Fruit fly (Drosophila melanogaster) whole organism, embryonic: Measurements from ENCODE around the gene term.
A peak's percentile ranks its signal among the peaks of the same experiment; 100 is the strongest.

ENCODE experiments used
- CG10565 ChIP-seq: fragments of 200-800 bp; sonication (Bioruptor generic); optimal IDR thresholded peaks from 3 replicates; lab custom pipeline; 2016; ENCODE audit warnings: missing biosample characterization, mild to moderate bottlenecking, missing genetic modification characterization
- CG12104 ChIP-seq: fragments of 200-800 bp; sonication (Bioruptor generic); optimal IDR thresholded peaks from 3 replicates; lab custom pipeline; 2016; ENCODE audit warnings: missing biosample characterization, missing genetic modification characterization
- CG12299 ChIP-seq: fragments of 200-800 bp; sonication (Bioruptor generic); optimal IDR thresholded peaks from 2 replicates; lab custom pipeline; 2018; ENCODE audit warnings: missing biosample characterization, mild to moderate bottlenecking, missing genetic modification characterization
- CG12942 ChIP-seq: fragments of 200-800 bp; sonication (Bioruptor generic); optimal IDR thresholded peaks from 3 replicates; lab custom pipeline; 2016; ENCODE audit warnings: missing biosample characterization, missing genetic modification characterization
- CG14014 ChIP-seq: fragments of 200-800 bp; sonication (Bioruptor generic); IDR thresholded peaks from 2 replicates; pipeline ENCODE4 v1.3.6; 2022; ENCODE audit warnings: missing biosample characterization, missing genetic modification characterization
- CG14050 ChIP-seq: fragments of 200-800 bp; sonication (Bioruptor generic); IDR thresholded peaks from 3 replicates; pipeline ENCODE4 v1.3.6; 2022; ENCODE audit warnings: missing biosample characterization, missing genetic modification characterization
- CG15269 ChIP-seq: fragments of 200-800 bp; sonication (Bioruptor generic); optimal IDR thresholded peaks from 2 replicates; lab custom pipeline; 2018; ENCODE audit warnings: missing biosample characterization, mild to moderate bottlenecking, missing genetic modification characterization, moderate library complexity
- CG15601 ChIP-seq: fragments of 200-800 bp; sonication (Bioruptor generic); optimal IDR thresholded peaks from 3 replicates; lab custom pipeline; 2019; ENCODE audit warnings: missing biosample characterization, mild to moderate bottlenecking, missing genetic modification characterization, moderate library complexity
- CG17385 ChIP-seq: fragments of 200-800 bp; sonication (Bioruptor generic); optimal IDR thresholded peaks from 3 replicates; lab custom pipeline; 2018; ENCODE audit warnings: missing biosample characterization, mild to moderate bottlenecking, missing genetic modification characterization
- CG18262 ChIP-seq: fragments of 200-800 bp; optimal IDR thresholded peaks from 3 replicates; lab custom pipeline; 2019; ENCODE audit warnings: missing biosample characterization, mild to moderate bottlenecking, missing genetic modification characterization, moderate library complexity
- CG30403 ChIP-seq: fragments of 200-800 bp; sonication (Bioruptor generic); optimal IDR thresholded peaks from 3 replicates; lab custom pipeline; 2016; ENCODE audit warnings: missing biosample characterization, missing genetic modification characterization
- CG33213 ChIP-seq: fragments of 200-800 bp; sonication (Bioruptor generic); optimal IDR thresholded peaks from 3 replicates; lab custom pipeline; 2016; ENCODE audit warnings: missing biosample characterization, missing genetic modification characterization
- CG4282 ChIP-seq: fragments of 200-800 bp; sonication (Bioruptor generic); optimal IDR thresholded peaks from 2 replicates; lab custom pipeline; 2016; ENCODE audit warnings: missing biosample characterization, missing genetic modification characterization
- CG6175 ChIP-seq: fragments of 200-800 bp; sonication (Bioruptor generic); IDR thresholded peaks from 3 replicates; pipeline ENCODE4 v1.3.6; 2022; ENCODE audit warnings: missing biosample characterization, missing genetic modification characterization
- CG6683 ChIP-seq: fragments of 200-800 bp; sonication (Bioruptor generic); optimal IDR thresholded peaks from 2 replicates; lab custom pipeline; 2017; ENCODE audit warnings: missing biosample characterization, mild to moderate bottlenecking, missing genetic modification characterization, missing genetic modification reagents
- CG7357 ChIP-seq: fragments of 200-800 bp; sonication (Bioruptor generic); IDR thresholded peaks from 3 replicates; pipeline ENCODE4 v1.3.6; 2022; ENCODE audit warnings: missing biosample characterization, missing genetic modification characterization
- CG7786 ChIP-seq: fragments of 200-800 bp; sonication (Bioruptor generic); optimal IDR thresholded peaks from 2 replicates; lab custom pipeline; 2016; ENCODE audit warnings: missing biosample characterization, missing genetic modification characterization
- CG9437 ChIP-seq: fragments of 200-800 bp; sonication (Bioruptor generic); optimal IDR thresholded peaks from 2 replicates; lab custom pipeline; 2018; ENCODE audit warnings: missing biosample characterization, mild to moderate bottlenecking, missing genetic modification characterization
- D ChIP-seq, 2 experiments: fragments of 200-800 bp in 1 of 2; fragments of >200 bp in 1 of 2; sonication (Bioruptor generic) in 1 of 2; optimal IDR thresholded peaks; 2 replicates in 1 of 2; 3 replicates in 1 of 2; lab custom pipeline; 2017; ENCODE audit warnings: mild to moderate bottlenecking in 1 of 2, missing biosample characterization in 1 of 2, missing genetic modification characterization in 1 of 2, missing genetic modification reagents in 1 of 2
- Deaf1 ChIP-seq: fragments of 200-800 bp; optimal IDR thresholded peaks from 3 replicates; lab custom pipeline; 2019; ENCODE audit warnings: missing biosample characterization, mild to moderate bottlenecking, missing genetic modification characterization, moderate library complexity
- Dref ChIP-seq: fragments of 200-800 bp; sonication (Bioruptor generic); IDR thresholded peaks from 2 replicates; pipeline ENCODE4 v1.3.6; 2022; ENCODE audit warnings: missing biosample characterization, missing genetic modification characterization
- Drgx ChIP-seq: fragments of 200-800 bp; sonication (Bioruptor generic); IDR thresholded peaks from 2 replicates; pipeline ENCODE4 v1.3.6; 2022; ENCODE audit warnings: missing biosample characterization, missing genetic modification characterization
- Ets65A ChIP-seq: fragments of 200-800 bp; sonication (Bioruptor generic); peaks from one replicate; lab custom pipeline; 2016; ENCODE audit warnings: missing biosample characterization, missing genetic modification characterization
- Fer1 ChIP-seq: fragments of 200-800 bp; sonication (Bioruptor generic); optimal IDR thresholded peaks from 2 replicates; lab custom pipeline; 2017; ENCODE audit warnings: missing biosample characterization, mild to moderate bottlenecking, missing genetic modification characterization
- HLH3B ChIP-seq: fragments of 200-800 bp; sonication (Bioruptor generic); IDR thresholded peaks from 2 replicates; pipeline ENCODE4 v1.3.6; 2022; ENCODE audit warnings: missing biosample characterization, missing genetic modification characterization
- Hey ChIP-seq: fragments of 200-800 bp; sonication (Bioruptor generic); optimal IDR thresholded peaks from 3 replicates; lab custom pipeline; 2018; ENCODE audit warnings: missing biosample characterization, mild to moderate bottlenecking, missing genetic modification characterization
- Lpt ChIP-seq: fragments of >200 bp; optimal IDR thresholded peaks from 2 replicates; lab custom pipeline; 2018; ENCODE audit warnings: missing biosample characterization, missing genetic modification characterization
- Spps ChIP-seq: fragments of 200-800 bp; sonication (Bioruptor generic); optimal IDR thresholded peaks from 2 replicates; lab custom pipeline; 2018; ENCODE audit warnings: missing biosample characterization, mild to moderate bottlenecking, missing genetic modification characterization
- Sry-δ ChIP-seq: fragments of 200-800 bp; sonication (Bioruptor generic); optimal IDR thresholded peaks from 2 replicates; lab custom pipeline; 2016; ENCODE audit warnings: missing biosample characterization, missing genetic modification characterization
- YL-1 ChIP-seq: fragments of 200-800 bp; sonication (Bioruptor generic); optimal IDR thresholded peaks from 3 replicates; lab custom pipeline; 2017; ENCODE audit warnings: missing biosample characterization, mild to moderate bottlenecking, missing genetic modification characterization
- bowl ChIP-seq: fragments of 200-800 bp; sonication (Bioruptor generic); IDR thresholded peaks from 2 replicates; pipeline ENCODE4 v1.3.6; 2022; ENCODE audit warnings: missing biosample characterization, missing genetic modification characterization
- dimm ChIP-seq: fragments of 200-800 bp; sonication (Bioruptor generic); IDR thresholded peaks from 2 replicates; pipeline ENCODE4 v1.3.6; 2022; ENCODE audit warnings: missing biosample characterization, missing genetic modification characterization
- gsb ChIP-seq: fragments of 200-800 bp; sonication (Bioruptor generic); IDR thresholded peaks from 2 replicates; pipeline ENCODE4 v1.3.6; 2022; ENCODE audit warnings: missing biosample characterization, missing genetic modification characterization
- kni ChIP-seq: fragments of 200-800 bp; sonication (Bioruptor generic); optimal IDR thresholded peaks from 3 replicates; lab custom pipeline; 2017; ENCODE audit warnings: mild to moderate bottlenecking, missing biosample characterization, missing genetic modification reagents, missing genetic modification characterization
- lov ChIP-seq, 2 experiments: fragments of 200-800 bp in 1 of 2; fragments of >200 bp in 1 of 2; sonication (Bioruptor generic) in 1 of 2; IDR thresholded peaks in 1 of 2; optimal IDR thresholded peaks in 1 of 2; 2 replicates in 1 of 2; 3 replicates in 1 of 2; pipeline versions ENCODE4 v1.3.6 to Lab custom; 2017 to 2022; ENCODE audit warnings: missing biosample characterization in 1 of 2, missing genetic modification characterization in 1 of 2
- luna ChIP-seq: fragments of 200-800 bp; sonication (Bioruptor generic); optimal IDR thresholded peaks from 2 replicates; lab custom pipeline; 2016; ENCODE audit warnings: missing biosample characterization, missing genetic modification characterization
- nerfin-1 ChIP-seq: fragments of 200-800 bp; sonication (Bioruptor generic); optimal IDR thresholded peaks from 3 replicates; lab custom pipeline; 2019; ENCODE audit warnings: missing biosample characterization, mild to moderate bottlenecking, missing genetic modification characterization, moderate library complexity
- otp ChIP-seq: fragments of 200-800 bp; sonication (Bioruptor generic); IDR thresholded peaks from 3 replicates; pipeline ENCODE4, ENCODE4 v1.3.6; 2022; ENCODE audit warnings: missing biosample characterization, missing genetic modification characterization
- psq ChIP-seq: fragments of 200-800 bp; sonication (Bioruptor generic); optimal IDR thresholded peaks from 2 replicates; lab custom pipeline; 2017; ENCODE audit warnings: missing biosample characterization, missing genetic modification characterization
- sens ChIP-seq: fragments of 200-800 bp; sonication (Bioruptor generic); peaks from one replicate; lab custom pipeline; 2016; ENCODE audit warnings: missing biosample characterization, missing genetic modification characterization
- sna ChIP-seq: fragments of 200-800 bp; sonication (Bioruptor generic); IDR thresholded peaks from 2 replicates; pipeline ENCODE4 v1.3.6; 2022; ENCODE audit warnings: missing biosample characterization, missing genetic modification characterization; ENCODE audit not compliant: partially characterized antibody
- so ChIP-seq: fragments of 200-800 bp; sonication (Bioruptor generic); IDR thresholded peaks from 3 replicates; pipeline ENCODE4 v1.3.6; 2022; ENCODE audit warnings: missing biosample characterization, missing genetic modification characterization
- sob ChIP-seq: fragments of 200-800 bp; sonication (Bioruptor generic); IDR thresholded peaks from 2 replicates; pipeline ENCODE4 v1.3.6; 2022; ENCODE audit warnings: missing biosample characterization, missing genetic modification characterization
- sr ChIP-seq: fragments of 200-800 bp; sonication (Bioruptor generic); IDR thresholded peaks from 3 replicates; pipeline ENCODE4 v1.3.6; 2022; ENCODE audit warnings: missing biosample characterization, missing genetic modification characterization
- tap ChIP-seq: fragments of 200-800 bp; optimal IDR thresholded peaks from 3 replicates; lab custom pipeline; 2019; ENCODE audit warnings: missing biosample characterization, mild to moderate bottlenecking, missing genetic modification characterization, moderate library complexity
- tgo ChIP-seq: fragments of 200-800 bp; sonication (Bioruptor generic); IDR thresholded peaks from 3 replicates; pipeline ENCODE4 v1.3.6; 2022; ENCODE audit warnings: missing biosample characterization, missing genetic modification characterization
- tna ChIP-seq: fragments of 200-800 bp; sonication (Bioruptor generic); IDR thresholded peaks from 2 replicates; pipeline ENCODE4 v1.3.6; 2022; ENCODE audit warnings: missing biosample characterization, missing genetic modification characterization; ENCODE audit not compliant: partially characterized antibody
- tup ChIP-seq: fragments of 200-800 bp; sonication (Bioruptor generic); optimal IDR thresholded peaks from 2 replicates; lab custom pipeline; 2016; ENCODE audit warnings: missing biosample characterization, mild to moderate bottlenecking, missing genetic modification characterization, moderate library complexity

Gene term

dm6 chr3L:18627657-18628455, 34.3 kb upstream of the term start (continued):
- no peak for TF ChIP-seq CG6175
- no peak for TF ChIP-seq CG12942
- TF ChIP-seq bowl (GFP tag; lab: Robert Waterston, UW), result no peak
- TF ChIP-seq CG6683 (GFP tag; lab: Kevin White, UChicago), result no peak
- TF ChIP-seq tna (GFP tag; lab: Robert Waterston, UW), result no peak
- no peak for TF ChIP-seq CG12104
- TF ChIP-seq gsb (GFP tag; lab: Robert Waterston, UW), result no peak
- no peak for TF ChIP-seq CG9437
- no peak for TF ChIP-seq Hey
- TF ChIP-seq Spps, result no peak
- no peak for TF ChIP-seq tup (GFP tag; lab: Kevin White, UChicago)
- TF ChIP-seq Dref (GFP tag; lab: Robert Waterston, UW), result no peak
- TF ChIP-seq CG10565 (GFP tag; lab: Kevin White, UChicago), result no peak
- no peak for TF ChIP-seq tgo (GFP tag; lab: Robert Waterston, UW)
- no peak; the same call in 2 of the 3 replicates for TF ChIP-seq CG7357
- TF ChIP-seq CG14050 (GFP tag; lab: Robert Waterston, UW), result no peak
- TF ChIP-seq Fer1 (GFP tag; lab: Kevin White, UChicago), result no peak
- TF ChIP-seq CG18262, result no peak
- TF ChIP-seq dimm (GFP tag; lab: Robert Waterston, UW), result no peak
- TF ChIP-seq CG7786, result no peak
- TF ChIP-seq Lpt, result no peak

DNA sequence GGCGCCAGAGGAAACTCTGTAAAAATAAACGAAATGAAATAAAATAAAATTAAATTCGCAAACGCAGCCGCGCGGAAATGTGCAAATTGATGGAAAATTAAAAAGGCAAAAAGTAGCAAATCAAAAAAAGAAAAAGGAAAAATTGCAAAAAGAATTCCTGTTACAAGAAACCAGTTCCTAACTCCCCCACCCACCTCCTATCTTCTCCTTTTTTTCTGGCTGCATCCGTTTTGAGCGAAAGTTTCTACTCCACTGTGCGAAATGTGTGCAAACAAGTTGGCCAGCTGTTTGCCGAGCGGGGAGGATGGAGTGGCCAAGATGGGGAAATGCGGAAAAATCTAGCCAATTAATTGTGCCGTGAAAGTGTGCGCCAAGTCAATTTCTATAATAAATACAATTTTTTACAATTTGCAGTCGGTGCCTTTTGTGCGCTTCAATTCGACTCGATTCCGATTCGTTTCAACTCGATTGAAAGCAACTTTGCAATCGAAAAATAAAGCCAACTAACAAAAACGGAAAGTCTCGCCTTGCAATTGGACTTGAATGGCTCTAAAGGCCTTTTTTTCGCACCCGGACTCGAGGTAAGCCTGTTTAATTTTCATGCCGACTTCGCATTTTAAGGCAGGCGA, 33.0 kb upstream of the term start:
- TF ChIP-seq Drgx (GFP tag; lab: Robert Waterston, UW) (peak; percentile 49; the same call in 1 of the 2 replicates), CG14014 (0 out of 2 replicates have a peak, but pooled peaks have one; percentile 23), D (optimal IDR thresholded peaks at IDR 0.05; lab: Kevin White, UChicago) (no peak), D (GFP tag; optimal IDR thresholded peaks at IDR 0.05; lab: Kevin White, UChicago) (no peak), Ets65A (GFP tag; lab: Kevin White, UChicago) (peak; percentile 57), CG15601 (peak; percentile 57), so (GFP tag; lab: Robert Waterston, UW) (0 out of 3 replicates have a peak, but pooled peaks have one; percentile 10), CG33213 (GFP tag; lab: Kevin White, UChicago) (no peak), sens (peak; percentile 34)

- peak; percentile 57 for TF ChIP-seq kni (GFP tag; lab: Kevin White, UChicago)
- TF ChIP-seq CG12299 (tag; lab: Kevin White, UChicago), result peak; percentile 22
- peak; percentile 8 for TF ChIP-seq psq (GFP tag; lab: Kevin White, UChicago)
- peak; percentile 54; the same call in 1 of the 3 replicates for TF ChIP-seq sr (GFP tag; lab: Robert Waterston, UW)
- TF ChIP-seq tap, result peak; percentile 18
- TF ChIP-seq CG15269 (tag; lab: Kevin White, UChicago), result peak; percentile 38
- peak; percentile 52; the same call in 2 of the 3 replicates for TF ChIP-seq otp
- TF ChIP-seq YL-1 (GFP tag; lab: Kevin White, UChicago), result peak; percentile 28
- TF ChIP-seq sna, result peak; percentile 79
- peak; percentile 52 for TF ChIP-seq CG17385 (GFP tag; lab: Kevin White, UChicago)
- peak; percentile 67 for TF ChIP-seq nerfin-1 (tag; lab: Kevin White, UChicago)
- TF ChIP-seq Sry-δ, result peak; percentile 75
- TF ChIP-seq luna (GFP tag; lab: Kevin White, UChicago), result peak; percentile 30
- TF ChIP-seq CG4282, result peak; percentile 41
- TF ChIP-seq sob (GFP tag; lab: Robert Waterston, UW), result 0 out of 2 replicates have a peak, but pooled peaks have one; percentile 33
- no peak for TF ChIP-seq lov (optimal IDR thresholded peaks at IDR 0.05; lab: Kevin White, UChicago)
- TF ChIP-seq lov (GFP tag; IDR thresholded peaks at IDR 0.05; lab: Robert Waterston, UW), result no peak
- TF ChIP-seq HLH3B (GFP tag; lab: Robert Waterston, UW), result peak; percentile 43; the same call in 1 of the 2 replicates
- no peak for TF ChIP-seq CG30403 (GFP tag; lab: Kevin White, UChicago)
- peak; percentile 47 for TF ChIP-seq Deaf1 (tag; lab: Kevin White, UChicago)
Measured at dm6 chr3L:18625786-18626185, 32.2 kb upstream of the term start, which contains the start of gene MYPT-75D. MYPT-75D (plus strand) TSS chr3L:18625959.
